Fruit fly (Drosophila melanogaster) whole organism, embryonic: Measurements from ENCODE around the gene Acn.
A peak's percentile ranks its signal among the peaks of the same experiment; 100 is the strongest.

Experiments
- ATbp ChIP-seq: fragments of 200-800 bp; sonication (Bioruptor generic); optimal IDR thresholded peaks from 2 replicates; lab custom pipeline; 2017; ENCODE audit warnings: missing biosample characterization, mild to moderate bottlenecking, missing genetic modification characterization, missing genetic modification reagents
- Bdp1 ChIP-seq: fragments of 200-800 bp; sonication (Bioruptor generic); optimal IDR thresholded peaks from 3 replicates; lab custom pipeline; 2016; ENCODE audit warnings: missing biosample characterization, missing genetic modification characterization
- CG10267 ChIP-seq: fragments of 200-800 bp; sonication (Bioruptor generic); optimal IDR thresholded peaks from 2 replicates; lab custom pipeline; 2018; ENCODE audit warnings: missing biosample characterization, mild to moderate bottlenecking, missing genetic modification characterization, moderate library complexity
- CG12744 ChIP-seq: fragments of 200-800 bp; sonication (Bioruptor generic); optimal IDR thresholded peaks from 2 replicates; lab custom pipeline; 2016; ENCODE audit warnings: missing biosample characterization, missing genetic modification characterization
- CG12942 ChIP-seq: fragments of 200-800 bp; sonication (Bioruptor generic); optimal IDR thresholded peaks from 3 replicates; lab custom pipeline; 2016; ENCODE audit warnings: missing biosample characterization, missing genetic modification characterization
- CG13775 ChIP-seq: fragments of 200-800 bp; sonication (Bioruptor generic); optimal IDR thresholded peaks from 3 replicates; lab custom pipeline; 2017; ENCODE audit warnings: missing biosample characterization, mild to moderate bottlenecking, missing genetic modification characterization
- CG16813 ChIP-seq: fragments of 200-800 bp; sonication (Bioruptor generic); IDR thresholded peaks from 3 replicates; pipeline ENCODE4 v1.3.6; 2022; ENCODE audit warnings: missing biosample characterization, missing genetic modification characterization; ENCODE audit not compliant: partially characterized antibody
- CG17361 ChIP-seq: fragments of 200-800 bp; sonication (Bioruptor generic); IDR thresholded peaks from 3 replicates; pipeline ENCODE4 v1.3.6; 2022; ENCODE audit warnings: missing biosample characterization, missing genetic modification characterization
- CG2712 ChIP-seq: fragments of 200-800 bp; optimal IDR thresholded peaks from 3 replicates; lab custom pipeline; 2019; ENCODE audit warnings: missing biosample characterization, mild to moderate bottlenecking, missing genetic modification characterization, moderate library complexity
- CG2875 ChIP-seq: fragments of 200-800 bp; sonication (Bioruptor generic); optimal IDR thresholded peaks from 2 replicates; lab custom pipeline; 2017; ENCODE audit warnings: missing biosample characterization, mild to moderate bottlenecking, missing genetic modification characterization, missing genetic modification reagents
- CG31224 ChIP-seq: fragments of 200-800 bp; sonication (Bioruptor generic); IDR thresholded peaks from 2 replicates; pipeline ENCODE4 v1.3.6; 2022; ENCODE audit warnings: missing biosample characterization, missing genetic modification characterization
- CG3995 ChIP-seq: fragments of 200-800 bp; sonication (Bioruptor generic); optimal IDR thresholded peaks from 3 replicates; lab custom pipeline; 2016; ENCODE audit warnings: missing biosample characterization, missing genetic modification characterization
- CG4730 ChIP-seq: fragments of 200-800 bp; sonication (Bioruptor generic); IDR thresholded peaks from 2 replicates; pipeline ENCODE4 v1.3.6; 2022; ENCODE audit warnings: missing biosample characterization, missing genetic modification characterization
- CG6654 ChIP-seq: fragments of 200-800 bp; sonication (Bioruptor generic); optimal IDR thresholded peaks from 2 replicates; lab custom pipeline; 2017; ENCODE audit warnings: missing biosample characterization, mild to moderate bottlenecking, missing genetic modification characterization
- CG7928 ChIP-seq: fragments of 200-800 bp; sonication (Bioruptor generic); optimal IDR thresholded peaks from 2 replicates; lab custom pipeline; 2017; ENCODE audit warnings: missing biosample characterization, mild to moderate bottlenecking, missing genetic modification characterization
- CG8290 ChIP-seq, 3 experiments: fragments of 200-800 bp; sonication (Bioruptor generic); optimal IDR thresholded peaks; 2 replicates each; lab custom pipeline; 2016 to 2019; ENCODE audit warnings: missing biosample characterization in 3 of 3, missing genetic modification characterization in 3 of 3, mild to moderate bottlenecking in 2 of 3, moderate library complexity in 1 of 3
- CTCF ChIP-seq: fragments of 200-800 bp; sonication (Bioruptor generic); optimal IDR thresholded peaks from 2 replicates; lab custom pipeline; 2017; ENCODE audit warnings: missing biosample characterization, mild to moderate bottlenecking, missing genetic modification characterization, moderate library complexity
- E2f1 ChIP-seq: fragments of 200-800 bp; sonication (Bioruptor generic); IDR thresholded peaks from 2 replicates; pipeline ENCODE4 v1.3.6; 2022; ENCODE audit warnings: missing biosample characterization, missing genetic modification characterization
- Elba2 ChIP-seq: fragments of 200-800 bp; sonication (Bioruptor generic); optimal IDR thresholded peaks from 3 replicates; lab custom pipeline; 2016; ENCODE audit warnings: missing biosample characterization, missing genetic modification characterization
- Hr3 ChIP-seq: fragments of 200-800 bp; sonication (Bioruptor generic); optimal IDR thresholded peaks from 3 replicates; lab custom pipeline; 2016; ENCODE audit warnings: missing biosample characterization, missing genetic modification characterization
- Lhr ChIP-seq: fragments of 200-800 bp; sonication (Bioruptor generic); optimal IDR thresholded peaks from 3 replicates; lab custom pipeline; 2017; ENCODE audit warnings: mild to moderate bottlenecking, missing biosample characterization, missing genetic modification reagents, missing genetic modification characterization
- Lpt ChIP-seq: fragments of >200 bp; optimal IDR thresholded peaks from 2 replicates; lab custom pipeline; 2018; ENCODE audit warnings: missing biosample characterization, missing genetic modification characterization
- MBD-R2 ChIP-seq: fragments of 200-800 bp; sonication (Bioruptor generic); IDR thresholded peaks from 2 replicates; pipeline ENCODE4 v1.3.6; 2022; ENCODE audit warnings: missing biosample characterization, missing genetic modification characterization
- Med ChIP-seq: fragments of 200-800 bp; sonication (Bioruptor generic); peaks from one replicate; lab custom pipeline; 2016; ENCODE audit warnings: missing biosample characterization, missing genetic modification characterization, mild to moderate bottlenecking, inconsistent platforms, moderate library complexity
- Oaz ChIP-seq: fragments of 200-800 bp; sonication (Bioruptor generic); IDR thresholded peaks from 2 replicates; pipeline ENCODE4 v1.3.6; 2022; ENCODE audit warnings: missing biosample characterization, missing genetic modification characterization
- PHDP ChIP-seq: fragments of 200-800 bp; sonication (Bioruptor generic); optimal IDR thresholded peaks from 3 replicates; lab custom pipeline; 2018; ENCODE audit warnings: missing biosample characterization, mild to moderate bottlenecking, missing genetic modification characterization, moderate library complexity
- Rfx ChIP-seq: fragments of 200-800 bp; sonication (Bioruptor generic); IDR thresholded peaks from 2 replicates; pipeline ENCODE4 v1.3.6; 2022; ENCODE audit warnings: missing biosample characterization, missing genetic modification characterization
- Scr ChIP-seq: fragments of 200-800 bp; sonication (Bioruptor generic); IDR thresholded peaks from 2 replicates; pipeline ENCODE4 v1.3.6; 2022; ENCODE audit warnings: missing biosample characterization, missing genetic modification characterization; ENCODE audit not compliant: partially characterized antibody
- Ssrp ChIP-seq: fragments of 200-800 bp; sonication (Bioruptor generic); optimal IDR thresholded peaks from 2 replicates; lab custom pipeline; 2018; ENCODE audit warnings: missing biosample characterization, mild to moderate bottlenecking, missing genetic modification characterization, moderate library complexity
- Xbp1 ChIP-seq: fragments of 200-800 bp; sonication (Bioruptor generic); optimal IDR thresholded peaks from 3 replicates; lab custom pipeline; 2016; ENCODE audit warnings: missing biosample characterization, mild to moderate bottlenecking, missing genetic modification characterization
- ato ChIP-seq: fragments of 200-800 bp; sonication (Bioruptor generic); IDR thresholded peaks from 2 replicates; pipeline ENCODE4 v1.3.6; 2022; ENCODE audit warnings: missing biosample characterization, missing genetic modification characterization; ENCODE audit not compliant: partially characterized antibody
- crp ChIP-seq, 2 experiments: fragments of 200-800 bp; sonication (Bioruptor generic); optimal IDR thresholded peaks; 2 replicates in 1 of 2; 3 replicates in 1 of 2; lab custom pipeline; 2017; ENCODE audit warnings: missing biosample characterization in 2 of 2, missing genetic modification characterization in 2 of 2, mild to moderate bottlenecking in 1 of 2, moderate library complexity in 1 of 2
- cwo ChIP-seq: fragments of 200-800 bp; sonication (Bioruptor generic); optimal IDR thresholded peaks from 3 replicates; lab custom pipeline; 2017; ENCODE audit warnings: missing biosample characterization, missing genetic modification characterization, mild to moderate bottlenecking, moderate library complexity, missing genetic modification reagents
- disco-r ChIP-seq: fragments of 200-800 bp; sonication (Bioruptor generic); optimal IDR thresholded peaks from 2 replicates; lab custom pipeline; 2016; ENCODE audit warnings: missing biosample characterization, missing genetic modification characterization
- dm ChIP-seq: fragments of 200-800 bp; sonication (Bioruptor generic); optimal IDR thresholded peaks from 3 replicates; lab custom pipeline; 2016; ENCODE audit warnings: missing biosample characterization, missing genetic modification characterization
- esg ChIP-seq: fragments of 200-800 bp; sonication (Bioruptor generic); conservative IDR thresholded peaks from 2 replicates; pipeline ENCODE4 v1.3.6; 2022; ENCODE audit warnings: missing biosample characterization, missing genetic modification characterization
- eve ChIP-seq, 2 experiments: fragments of >200 bp; optimal IDR thresholded peaks; 2 replicates each; lab custom pipeline; 2017; ENCODE audit warnings: missing biosample characterization in 2 of 2, missing genetic modification characterization in 2 of 2
- ewg ChIP-seq: fragments of 200-800 bp; sonication (Bioruptor generic); optimal IDR thresholded peaks from 3 replicates; lab custom pipeline; 2017; ENCODE audit warnings: mild to moderate bottlenecking, missing biosample characterization, missing genetic modification reagents, missing genetic modification characterization
- grn ChIP-seq: fragments of 200-800 bp; sonication (Bioruptor generic); optimal IDR thresholded peaks from 3 replicates; lab custom pipeline; 2017; ENCODE audit warnings: missing biosample characterization, missing genetic modification characterization
- her ChIP-seq: fragments of 200-800 bp; sonication (Bioruptor generic); optimal IDR thresholded peaks from 2 replicates; lab custom pipeline; 2016; ENCODE audit warnings: missing biosample characterization, missing genetic modification characterization
- ind ChIP-seq: fragments of 200-800 bp; sonication (Bioruptor generic); optimal IDR thresholded peaks from 3 replicates; lab custom pipeline; 2016; ENCODE audit warnings: missing biosample characterization, missing genetic modification characterization
- jigr1 ChIP-seq: fragments of 200-800 bp; sonication (Bioruptor generic); IDR thresholded peaks from 3 replicates; pipeline ENCODE4 v1.3.6; 2022; ENCODE audit warnings: missing biosample characterization, missing genetic modification characterization
- nerfin-2 ChIP-seq: fragments of 200-800 bp; sonication (Bioruptor generic); IDR thresholded peaks from 2 replicates; pipeline ENCODE4 v1.3.6; 2022; ENCODE audit warnings: missing biosample characterization, missing genetic modification characterization; ENCODE audit not compliant: partially characterized antibody
- pzg ChIP-seq: fragments of 200-800 bp; sonication (Bioruptor generic); optimal IDR thresholded peaks from 3 replicates; lab custom pipeline; 2018; ENCODE audit warnings: missing biosample characterization, mild to moderate bottlenecking, missing genetic modification characterization, moderate library complexity
- row ChIP-seq: fragments of 200-800 bp; sonication (Bioruptor generic); IDR thresholded peaks from 3 replicates; pipeline ENCODE4 v1.3.6; 2022; ENCODE audit warnings: missing biosample characterization, missing genetic modification characterization
- schlank ChIP-seq: fragments of 200-800 bp; sonication (Bioruptor generic); optimal IDR thresholded peaks from 2 replicates; lab custom pipeline; 2018; ENCODE audit warnings: missing biosample characterization, mild to moderate bottlenecking, missing genetic modification characterization
- stwl ChIP-seq: fragments of 200-800 bp; sonication (Bioruptor generic); optimal IDR thresholded peaks from 3 replicates; lab custom pipeline; 2018; ENCODE audit warnings: missing biosample characterization, mild to moderate bottlenecking, missing genetic modification characterization, moderate library complexity
- vnd ChIP-seq: fragments of 200-800 bp; sonication (Bioruptor generic); IDR thresholded peaks from 3 replicates; pipeline ENCODE4 v1.3.6; 2022; ENCODE audit warnings: missing biosample characterization, missing genetic modification characterization; ENCODE audit not compliant: partially characterized antibody
- wek ChIP-seq: fragments of 200-800 bp; sonication (Bioruptor generic); optimal IDR thresholded peaks from 3 replicates; lab custom pipeline; 2018; ENCODE audit warnings: missing biosample characterization, mild to moderate bottlenecking, missing genetic modification characterization, moderate library complexity

Gene Acn

DNA sequence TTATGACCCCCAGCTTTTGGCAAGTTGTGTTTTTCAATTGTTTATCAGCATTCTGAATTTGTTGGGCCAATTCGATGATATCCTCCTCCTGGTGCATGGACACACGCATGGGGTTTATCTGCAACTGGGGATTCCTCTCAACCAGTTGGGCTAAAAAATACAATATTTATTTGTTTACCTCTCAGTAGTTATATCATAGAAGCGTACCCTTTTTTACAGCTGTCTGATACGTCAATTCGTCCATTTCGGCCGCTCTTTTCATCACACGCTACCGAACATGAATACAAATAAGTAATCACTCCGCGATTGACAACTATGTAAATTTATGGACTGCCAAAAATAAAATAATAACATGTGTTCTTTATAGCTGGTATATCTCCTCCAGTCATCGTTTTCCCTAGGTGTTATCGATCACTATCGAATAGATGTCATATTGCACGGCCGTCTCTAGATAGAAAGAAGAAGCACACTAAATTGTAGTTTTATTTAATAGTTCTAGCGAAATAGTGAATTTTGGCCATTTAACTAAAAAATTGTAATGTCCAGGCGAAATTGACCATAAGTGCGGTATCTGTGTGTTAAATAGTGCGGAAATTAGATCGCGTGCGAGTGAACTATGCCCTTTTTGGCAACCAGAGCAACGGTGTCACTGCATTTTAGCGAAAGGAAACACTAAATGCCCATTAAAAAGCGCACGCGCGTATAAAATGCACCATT lies 10.8 kb upstream of the Acn start, which contains the start of the genes mib2 and CG31800 (continued):
- TF ChIP-seq CG2712 (tag; lab: Kevin White, UChicago) (no peak), CG4730 (no peak), jigr1 (GFP tag; lab: Robert Waterston, UW) (no peak; the same call in 2 of the 3 replicates), row (GFP tag; lab: Robert Waterston, UW) (peak; percentile 44; the same call in 1 of the 3 replicates), CG7928 (GFP tag; lab: Kevin White, UChicago) (no peak), esg (GFP tag; lab: Robert Waterston, UW) (no peak), E2f1 (no peak), Oaz (no peak), CG17361 (GFP tag; lab: Robert Waterston, UW) (no peak), crp (GFP tag; optimal IDR thresholded peaks at IDR 0.05; lab: Kevin White, UChicago) (peak in 1 of 2 experiments; percentile 74), CG31224 (GFP tag; lab: Robert Waterston, UW) (no peak), Hr3 (GFP tag; lab: Kevin White, UChicago) (no peak), Xbp1 (GFP tag; lab: Kevin White, UChicago) (peak; percentile 26), PHDP (no peak), CG3995 (GFP tag; lab: Kevin White, UChicago) (peak; percentile 48), Lpt (GFP tag; lab: Kevin White, UChicago) (no peak), Elba2 (GFP tag; lab: Kevin White, UChicago) (no peak), schlank (tag; lab: Kevin White, UChicago) (no peak), her (GFP tag; lab: Kevin White, UChicago) (no peak), ind (no peak), MBD-R2 (peak; percentile 65), CTCF (GFP tag; lab: Kevin White, UChicago) (no peak), ato (GFP tag; lab: Robert Waterston, UW) (peak; percentile 52; the same call in 1 of the 2 replicates), CG6654 (no peak), CG13775 (GFP tag; lab: Kevin White, UChicago) (no peak), CG10267 (tag; lab: Kevin White, UChicago) (peak; percentile 16), Med (GFP tag; lab: Kevin White, UChicago) (peak; percentile 80), grn (no peak), CG12744 (GFP tag; lab: Kevin White, UChicago) (no peak), stwl (tag; lab: Kevin White, UChicago) (peak; percentile 59), pzg (GFP tag; lab: Kevin White, UChicago) (peak; percentile 63), disco-r (no peak), Ssrp (tag; lab: Kevin White, UChicago) (no peak), vnd (GFP tag; lab: Robert Waterston, UW) (peak; percentile 77), Scr (peak; percentile 85), eve (GFP tag; optimal IDR thresholded peaks at IDR 0.05; lab: Kevin White, UChicago) (no peak), CG8290 (GFP tag; optimal IDR thresholded peaks at IDR 0.05; lab: Kevin White, UChicago) (peak; percentile 29), CG8290 (tag; optimal IDR thresholded peaks at IDR 0.05; lab: Kevin White, UChicago) (peak in 1 of 2 experiments; percentile 49), cwo (GFP tag; lab: Kevin White, UChicago) (no peak), ATbp (GFP tag; lab: Kevin White, UChicago) (no peak), wek (no peak), Bdp1 (GFP tag; lab: Kevin White, UChicago) (no peak), nerfin-2 (peak; percentile 78), CG16813 (GFP tag; lab: Robert Waterston, UW) (peak; percentile 76), ewg (GFP tag; lab: Kevin White, UChicago) (peak; percentile 73), Rfx (GFP tag; lab: Robert Waterston, UW) (no peak), CG12942 (no peak), CG2875 (no peak), dm (GFP tag; lab: Kevin White, UChicago) (peak; percentile 57), Lhr (GFP tag; lab: Kevin White, UChicago) (no peak)
